Worm (Caenorhabditis elegans) whole organism, young adult: Measurements from ENCODE around the gene mig-15.

ENCODE experiments used
- B0261.1 ChIP-seq: sonication (generic microtip); optimal IDR thresholded peaks from 2 replicates; lab custom pipeline; 2016; ENCODE audit warnings: mild to moderate bottlenecking, missing genetic modification characterization, moderate library complexity, missing compliant biosample characterization
- D2030.7 ChIP-seq: fragments of 200-800 bp; sonication (Bioruptor generic); IDR thresholded peaks from 2 replicates; pipeline ENCODE4 v1.3.6; 2022; ENCODE audit warnings: missing genetic modification reagents, missing genetic modification characterization, missing compliant biosample characterization
- F22D6.2 ChIP-seq: sonication (generic microtip); optimal IDR thresholded peaks from 2 replicates; lab custom pipeline; 2016; ENCODE audit warnings: mild to moderate bottlenecking, missing genetic modification characterization, missing compliant biosample characterization
- F49E8.2 ChIP-seq: sonication (generic microtip); optimal IDR thresholded peaks from 3 replicates; lab custom pipeline; 2017; ENCODE audit warnings: missing genetic modification characterization, mild to moderate bottlenecking, missing compliant biosample characterization, antibody characterized with exemption, moderate library complexity; ENCODE audit not compliant: insufficient read depth
- Y53G8AR.9 ChIP-seq: fragments of 200-800 bp; sonication (Bioruptor generic); conservative IDR thresholded peaks from 2 replicates; pipeline ENCODE4 v1.3.6; 2022; ENCODE audit warnings: missing genetic modification reagents, missing genetic modification characterization, missing compliant biosample characterization
- die-1 ChIP-seq: sonication (generic microtip); optimal IDR thresholded peaks from 2 replicates; lab custom pipeline; 2016; ENCODE audit warnings: missing genotype, mild to moderate bottlenecking, missing genetic modification characterization, missing compliant biosample characterization
- dpl-1 ChIP-seq: fragments of 150-350 bp; optimal IDR thresholded peaks from 2 replicates; lab custom pipeline; 2014; ENCODE audit warnings: missing biosample characterization, missing genetic modification reagents, missing genetic modification characterization
- hmg-20 ChIP-seq: fragments of 200-800 bp; sonication (Bioruptor generic); IDR thresholded peaks from 2 replicates; pipeline ENCODE4 v1.3.6; 2022; ENCODE audit warnings: missing genetic modification reagents, missing genetic modification characterization, missing compliant biosample characterization
- lsl-1 ChIP-seq: fragments of 200-800 bp; sonication (Bioruptor generic); optimal IDR thresholded peaks from 2 replicates; lab custom pipeline; 2018; ENCODE audit warnings: mild to moderate bottlenecking, missing genetic modification characterization, moderate library complexity, missing compliant biosample characterization
- madf-10 ChIP-seq: sonication (generic microtip); optimal IDR thresholded peaks from 2 replicates; lab custom pipeline; 2016; ENCODE audit warnings: mild to moderate bottlenecking, missing genetic modification characterization, missing compliant biosample characterization
- pha-4 ChIP-seq: fragments of 150-350 bp; sonication (generic microtip); optimal IDR thresholded peaks from 2 replicates; lab custom pipeline; 2014; ENCODE audit warnings: missing biosample characterization, missing genetic modification reagents, missing genetic modification characterization
- rec-8 ChIP-seq, 2 experiments: sonication (generic microtip); optimal IDR thresholded peaks; 2 replicates each; lab custom pipeline; 2016; ENCODE audit warnings: mild to moderate bottlenecking in 2 of 2, missing genetic modification characterization in 2 of 2, missing genetic modification reagents in 2 of 2, missing genotype in 2 of 2, missing biosample characterization in 1 of 2, missing compliant biosample characterization in 1 of 2, moderate library complexity in 1 of 2
- unc-62 ChIP-seq: fragments of 150-350 bp; optimal IDR thresholded peaks from 2 replicates; lab custom pipeline; 2014; ENCODE audit warnings: missing biosample characterization, missing genetic modification reagents, missing genetic modification characterization

ce11 chrX:10386408-10386807 is 42.0 kb downstream of the mig-15 start, which contains the start of gene dyf-6:
- TF ChIP-seq die-1: no peak
- TF ChIP-seq F22D6.2 (tag; lab: Kevin White, UChicago): no peak
- no peak for TF ChIP-seq unc-62 (GFP tag; lab: Kevin White, UChicago)
- no peak for TF ChIP-seq madf-10
- TF ChIP-seq F49E8.2 (tag; lab: Kevin White, UChicago): no peak
- TF ChIP-seq pha-4 (tag; lab: Kevin White, UChicago): no peak
- no peak for TF ChIP-seq Y53G8AR.9 (GFP tag; lab: Robert Waterston, UW)
- no peak for TF ChIP-seq B0261.1 (tag; lab: Kevin White, UChicago)
- no peak for TF ChIP-seq lsl-1
- TF ChIP-seq rec-8 (tag; optimal IDR thresholded peaks at IDR 0.05; lab: Kevin White, UChicago): no peak
- TF ChIP-seq D2030.7: no peak
- no peak for TF ChIP-seq hmg-20
- no peak for TF ChIP-seq dpl-1 (GFP tag; lab: Kevin White, UChicago)
